Fruit fly (Drosophila melanogaster) whole organism, embryonic: Measurements from ENCODE around the gene Rh4.
A peak's percentile ranks its signal among the peaks of the same experiment; 100 is the strongest.

ENCODE experiments used
- Aef1 ChIP-seq: fragments of 200-800 bp; sonication (Bioruptor generic); IDR thresholded peaks from 3 replicates; pipeline ENCODE4 v1.3.6; 2022; ENCODE audit warnings: missing biosample characterization, missing genetic modification characterization
- CG10267 ChIP-seq: fragments of 200-800 bp; sonication (Bioruptor generic); optimal IDR thresholded peaks from 2 replicates; lab custom pipeline; 2018; ENCODE audit warnings: missing biosample characterization, mild to moderate bottlenecking, missing genetic modification characterization, moderate library complexity
- CG11456 ChIP-seq: fragments of 200-800 bp; sonication (Bioruptor generic); IDR thresholded peaks from 3 replicates; pipeline ENCODE4 v1.3.6; 2022; ENCODE audit warnings: missing biosample characterization, missing genetic modification characterization
- CG11504 ChIP-seq: fragments of 200-800 bp; sonication (Bioruptor generic); optimal IDR thresholded peaks from 3 replicates; lab custom pipeline; 2019; ENCODE audit warnings: missing biosample characterization, mild to moderate bottlenecking, missing genetic modification characterization, moderate library complexity
- CG11695 ChIP-seq: fragments of 200-800 bp; sonication (Bioruptor generic); IDR thresholded peaks from 3 replicates; pipeline ENCODE4 v1.3.6; 2022; ENCODE audit warnings: missing biosample characterization, missing genetic modification characterization
- CG12391 ChIP-seq: fragments of 200-800 bp; sonication (Bioruptor generic); optimal IDR thresholded peaks from 3 replicates; lab custom pipeline; 2018; ENCODE audit warnings: missing biosample characterization, mild to moderate bottlenecking, missing genetic modification characterization, moderate library complexity
- CG13624 ChIP-seq: fragments of 200-800 bp; sonication (Bioruptor generic); optimal IDR thresholded peaks from 2 replicates; lab custom pipeline; 2016; ENCODE audit warnings: missing biosample characterization, missing genetic modification characterization
- CG2120 ChIP-seq: fragments of 200-800 bp; sonication (Bioruptor generic); optimal IDR thresholded peaks from 3 replicates; lab custom pipeline; 2016; ENCODE audit warnings: missing biosample characterization, missing genetic modification characterization
- CG31365 ChIP-seq: fragments of 200-800 bp; sonication (Bioruptor generic); optimal IDR thresholded peaks from 2 replicates; lab custom pipeline; 2018; ENCODE audit warnings: missing biosample characterization, mild to moderate bottlenecking, missing genetic modification characterization
- CG5245 ChIP-seq: fragments of 200-800 bp; sonication (Bioruptor generic); optimal IDR thresholded peaks from 3 replicates; lab custom pipeline; 2016; ENCODE audit warnings: missing biosample characterization, missing genetic modification characterization
- CG7357 ChIP-seq: fragments of 200-800 bp; sonication (Bioruptor generic); IDR thresholded peaks from 3 replicates; pipeline ENCODE4 v1.3.6; 2022; ENCODE audit warnings: missing biosample characterization, missing genetic modification characterization
- CG9817 ChIP-seq: fragments of 200-800 bp; sonication (Bioruptor generic); optimal IDR thresholded peaks from 2 replicates; lab custom pipeline; 2018; ENCODE audit warnings: missing biosample characterization, mild to moderate bottlenecking, missing genetic modification characterization, moderate library complexity
- CHES-1-like ChIP-seq: fragments of 200-800 bp; sonication (Bioruptor generic); optimal IDR thresholded peaks from 2 replicates; lab custom pipeline; 2016; ENCODE audit warnings: missing biosample characterization, missing genetic modification characterization
- D ChIP-seq, 2 experiments: fragments of 200-800 bp in 1 of 2; fragments of >200 bp in 1 of 2; sonication (Bioruptor generic) in 1 of 2; optimal IDR thresholded peaks; 2 replicates in 1 of 2; 3 replicates in 1 of 2; lab custom pipeline; 2017; ENCODE audit warnings: mild to moderate bottlenecking in 1 of 2, missing biosample characterization in 1 of 2, missing genetic modification characterization in 1 of 2, missing genetic modification reagents in 1 of 2
- Eip74EF ChIP-seq, 2 experiments: fragments of 200-800 bp in 1 of 2; fragments of >200 bp in 1 of 2; sonication (Bioruptor generic) in 1 of 2; optimal IDR thresholded peaks; 2 replicates each; lab custom pipeline; 2017 to 2019; ENCODE audit warnings: missing biosample characterization in 2 of 2, missing genetic modification characterization in 2 of 2, mild to moderate bottlenecking in 1 of 2, moderate library complexity in 1 of 2
- Fer1 ChIP-seq: fragments of 200-800 bp; sonication (Bioruptor generic); optimal IDR thresholded peaks from 2 replicates; lab custom pipeline; 2017; ENCODE audit warnings: missing biosample characterization, mild to moderate bottlenecking, missing genetic modification characterization
- Fer3 ChIP-seq: fragments of 200-800 bp; sonication (Bioruptor generic); optimal IDR thresholded peaks from 2 replicates; lab custom pipeline; 2018; ENCODE audit warnings: missing biosample characterization, mild to moderate bottlenecking, missing genetic modification characterization, moderate library complexity
- Hmx ChIP-seq: fragments of 200-800 bp; sonication (Bioruptor generic); optimal IDR thresholded peaks from 2 replicates; lab custom pipeline; 2016; ENCODE audit warnings: missing biosample characterization, missing genetic modification characterization
- Hr39 ChIP-seq: fragments of >200 bp; optimal IDR thresholded peaks from 2 replicates; lab custom pipeline; 2017
- Hsf ChIP-seq: fragments of 200-800 bp; sonication (Bioruptor generic); optimal IDR thresholded peaks from 3 replicates; lab custom pipeline; 2016; ENCODE audit warnings: missing biosample characterization, missing genetic modification characterization
- Max ChIP-seq: fragments of 200-800 bp; sonication (Bioruptor generic); optimal IDR thresholded peaks from 2 replicates; lab custom pipeline; 2016; ENCODE audit warnings: missing biosample characterization, mild to moderate bottlenecking, missing genetic modification characterization
- Med ChIP-seq: fragments of 200-800 bp; sonication (Bioruptor generic); peaks from one replicate; lab custom pipeline; 2016; ENCODE audit warnings: missing biosample characterization, missing genetic modification characterization, mild to moderate bottlenecking, inconsistent platforms, moderate library complexity
- Poxn ChIP-seq: fragments of 200-800 bp; sonication (Bioruptor generic); IDR thresholded peaks from 2 replicates; pipeline ENCODE4 v1.3.6; 2022; ENCODE audit warnings: missing biosample characterization, missing genetic modification characterization
- Sin3A ChIP-seq: fragments of >200 bp; optimal IDR thresholded peaks from 2 replicates; lab custom pipeline; 2018
- bigmax ChIP-seq: fragments of 200-800 bp; sonication (Bioruptor generic); optimal IDR thresholded peaks from 2 replicates; lab custom pipeline; 2018; ENCODE audit warnings: missing biosample characterization, mild to moderate bottlenecking, missing genetic modification characterization
- bowl ChIP-seq: fragments of 200-800 bp; sonication (Bioruptor generic); IDR thresholded peaks from 2 replicates; pipeline ENCODE4 v1.3.6; 2022; ENCODE audit warnings: missing biosample characterization, missing genetic modification characterization
- caup ChIP-seq: fragments of 200-800 bp; sonication (Bioruptor generic); optimal IDR thresholded peaks from 3 replicates; lab custom pipeline; 2017; ENCODE audit warnings: missing biosample characterization, mild to moderate bottlenecking, missing genetic modification characterization, moderate library complexity; ENCODE audit not compliant: severe bottlenecking
- cg ChIP-seq: fragments of 200-800 bp; sonication (Bioruptor generic); optimal IDR thresholded peaks from 3 replicates; lab custom pipeline; 2019; ENCODE audit warnings: missing biosample characterization, mild to moderate bottlenecking, missing genetic modification characterization, moderate library complexity
- dpn ChIP-seq, 2 experiments: fragments of 200-800 bp; sonication (Bioruptor generic); optimal IDR thresholded peaks; 3 replicates each; lab custom pipeline; 2016; ENCODE audit warnings: missing biosample characterization in 2 of 2, missing genetic modification characterization in 2 of 2
- fru ChIP-seq: fragments of >200 bp; optimal IDR thresholded peaks from 2 replicates; lab custom pipeline; 2017
- gcm ChIP-seq: fragments of 200-800 bp; sonication (Bioruptor generic); optimal IDR thresholded peaks from 2 replicates; lab custom pipeline; 2019; ENCODE audit warnings: missing biosample characterization, mild to moderate bottlenecking, missing genetic modification characterization, moderate library complexity
- grn ChIP-seq: fragments of 200-800 bp; sonication (Bioruptor generic); optimal IDR thresholded peaks from 3 replicates; lab custom pipeline; 2017; ENCODE audit warnings: missing biosample characterization, missing genetic modification characterization
- gsb-n ChIP-seq: fragments of 200-800 bp; sonication (Bioruptor generic); optimal IDR thresholded peaks from 3 replicates; lab custom pipeline; 2018; ENCODE audit warnings: missing biosample characterization, mild to moderate bottlenecking, missing genetic modification characterization
- gt ChIP-seq: fragments of 200-800 bp; sonication (Bioruptor generic); IDR thresholded peaks from 2 replicates; pipeline ENCODE4 v1.3.6; 2022; ENCODE audit warnings: missing biosample characterization, missing genetic modification characterization
- hkb ChIP-seq, 2 experiments: fragments of 200-800 bp in 1 of 2; fragments of >200 bp in 1 of 2; sonication (Bioruptor generic) in 1 of 2; IDR thresholded peaks in 1 of 2; optimal IDR thresholded peaks in 1 of 2; 2 replicates each; pipeline versions ENCODE4 v1.3.6 to Lab custom; 2017 to 2022; ENCODE audit warnings: missing biosample characterization in 1 of 2, missing genetic modification characterization in 1 of 2
- jing ChIP-seq: fragments of 200-800 bp; sonication (Bioruptor generic); optimal IDR thresholded peaks from 2 replicates; lab custom pipeline; 2018; ENCODE audit warnings: missing biosample characterization, mild to moderate bottlenecking, missing genetic modification characterization
- jumu ChIP-seq: fragments of 200-800 bp; sonication (Bioruptor generic); optimal IDR thresholded peaks from 3 replicates; lab custom pipeline; 2016; ENCODE audit warnings: missing biosample characterization, missing genetic modification characterization
- mirr ChIP-seq: fragments of 200-800 bp; sonication (Bioruptor generic); optimal IDR thresholded peaks from 3 replicates; lab custom pipeline; 2018; ENCODE audit warnings: missing biosample characterization, mild to moderate bottlenecking, missing genetic modification characterization
- pho ChIP-seq: fragments of 200-800 bp; sonication (Bioruptor generic); optimal IDR thresholded peaks from 2 replicates; lab custom pipeline; 2016; ENCODE audit warnings: missing biosample characterization, missing genetic modification characterization
- phol ChIP-seq: fragments of 200-800 bp; sonication (Bioruptor generic); optimal IDR thresholded peaks from 3 replicates; lab custom pipeline; 2018; ENCODE audit warnings: missing biosample characterization, mild to moderate bottlenecking, missing genetic modification characterization, moderate library complexity
- prd ChIP-seq, 3 experiments: fragments of >200 bp in 2 of 3; fragments of 200-800 bp in 1 of 3; sonication (Bioruptor generic) in 1 of 3; optimal IDR thresholded peaks in 2 of 3; IDR thresholded peaks in 1 of 3; 2 replicates in 2 of 3; 3 replicates in 1 of 3; pipeline versions ENCODE4 v1.3.6 to Lab custom; 2017 to 2022; ENCODE audit warnings: missing biosample characterization in 1 of 3, missing genetic modification characterization in 1 of 3
- scrt ChIP-seq: fragments of 200-800 bp; sonication (Bioruptor generic); optimal IDR thresholded peaks from 2 replicates; lab custom pipeline; 2018; ENCODE audit warnings: missing biosample characterization, mild to moderate bottlenecking, missing genetic modification characterization, moderate library complexity
- slp2 ChIP-seq: fragments of 200-800 bp; sonication (Bioruptor generic); optimal IDR thresholded peaks from 2 replicates; lab custom pipeline; 2016; ENCODE audit warnings: missing biosample characterization, missing genetic modification characterization
- tgo ChIP-seq: fragments of 200-800 bp; sonication (Bioruptor generic); IDR thresholded peaks from 3 replicates; pipeline ENCODE4 v1.3.6; 2022; ENCODE audit warnings: missing biosample characterization, missing genetic modification characterization
- tll ChIP-seq, 2 experiments: fragments of 200-800 bp in 1 of 2; fragments of >200 bp in 1 of 2; sonication (Bioruptor generic) in 1 of 2; optimal IDR thresholded peaks; 2 replicates each; lab custom pipeline; 2017 to 2019; ENCODE audit warnings: missing biosample characterization in 2 of 2, missing genetic modification characterization in 2 of 2, mild to moderate bottlenecking in 1 of 2, moderate library complexity in 1 of 2
- tup ChIP-seq: fragments of 200-800 bp; sonication (Bioruptor generic); optimal IDR thresholded peaks from 2 replicates; lab custom pipeline; 2016; ENCODE audit warnings: missing biosample characterization, mild to moderate bottlenecking, missing genetic modification characterization, moderate library complexity

Rh4 gene

dm6 chr3L:16805806-16806719 lies 56.3 kb downstream of the Rh4 start (continued):
- TF ChIP-seq prd (optimal IDR thresholded peaks at IDR 0.05; lab: Kevin White, UChicago) = no peak
- TF ChIP-seq prd (GFP tag; IDR thresholded peaks at IDR 0.05; lab: Robert Waterston, UW) = peak; percentile 7; the same call in 1 of the 3 replicates
- TF ChIP-seq gcm (GFP tag; lab: Kevin White, UChicago) = peak; percentile 13
- TF ChIP-seq Fer1 (GFP tag; lab: Kevin White, UChicago) = peak; percentile 75
- peak; percentile 46 for TF ChIP-seq Fer3 (tag; lab: Kevin White, UChicago)
- peak; percentile 39 for TF ChIP-seq gsb-n
- TF ChIP-seq Med (GFP tag; lab: Kevin White, UChicago) = peak; percentile 72
- no peak for TF ChIP-seq hkb (optimal IDR thresholded peaks at IDR 0.05; lab: Kevin White, UChicago)
- peak; percentile 31; the same call in 1 of the 2 replicates for TF ChIP-seq hkb (GFP tag; IDR thresholded peaks at IDR 0.05; lab: Robert Waterston, UW)
- peak; percentile 58 for TF ChIP-seq CG11504
- no peak for TF ChIP-seq CG31365 (tag; lab: Kevin White, UChicago)
- no peak for TF ChIP-seq mirr (GFP tag; lab: Kevin White, UChicago)
- no peak for TF ChIP-seq gt
- no peak for TF ChIP-seq Eip74EF (GFP tag; optimal IDR thresholded peaks at IDR 0.05; lab: Kevin White, UChicago)
- peak; percentile 13 for TF ChIP-seq CG10267 (tag; lab: Kevin White, UChicago)
- no peak for TF ChIP-seq CG5245 (GFP tag; lab: Kevin White, UChicago)
- TF ChIP-seq Aef1 (GFP tag; lab: Robert Waterston, UW) = peak; percentile 25; the same call in 1 of the 3 replicates
- TF ChIP-seq slp2 = peak; percentile 29
- 0 out of 3 replicates have a peak, but pooled peaks have one; percentile 6 for TF ChIP-seq CG11456 (GFP tag; lab: Robert Waterston, UW)
- TF ChIP-seq Hmx (GFP tag; lab: Kevin White, UChicago) = peak; percentile 22
- TF ChIP-seq tup (GFP tag; lab: Kevin White, UChicago) = no peak
- peak; percentile 61 for TF ChIP-seq CG13624 (GFP tag; lab: Kevin White, UChicago)
- peak in 1 of 2 experiments; percentile 19 for TF ChIP-seq dpn (GFP tag; optimal IDR thresholded peaks at IDR 0.05; lab: Kevin White, UChicago)
- peak; percentile 44 for TF ChIP-seq CG9817 (tag; lab: Kevin White, UChicago)
- peak; percentile 55 for TF ChIP-seq tgo (GFP tag; lab: Robert Waterston, UW)
- no peak for TF ChIP-seq CHES-1-like (GFP tag; lab: Kevin White, UChicago)
- no peak for TF ChIP-seq D (optimal IDR thresholded peaks at IDR 0.05; lab: Kevin White, UChicago)
- peak; percentile 5 for TF ChIP-seq D (GFP tag; optimal IDR thresholded peaks at IDR 0.05; lab: Kevin White, UChicago)
- TF ChIP-seq CG7357 = 0 out of 3 replicates have a peak, but pooled peaks have one; percentile 24
- no peak for TF ChIP-seq Hr39
- TF ChIP-seq cg = peak; percentile 16
- no peak for TF ChIP-seq bowl (GFP tag; lab: Robert Waterston, UW)
- no peak for TF ChIP-seq Max (GFP tag; lab: Kevin White, UChicago)
- TF ChIP-seq CG11695 = 0 out of 3 replicates have a peak, but pooled peaks have one; percentile 14
- no peak for TF ChIP-seq Sin3A (lab: Kevin White, UChicago)
- TF ChIP-seq CG2120 = peak; percentile 83
- TF ChIP-seq tll (GFP tag; optimal IDR thresholded peaks at IDR 0.05; lab: Kevin White, UChicago) = no peak
- TF ChIP-seq bigmax (GFP tag; lab: Kevin White, UChicago) = peak; percentile 42
- TF ChIP-seq caup (GFP tag; lab: Kevin White, UChicago) = peak; percentile 32
- peak; percentile 23 for TF ChIP-seq pho
- TF ChIP-seq CG12391 (tag; lab: Kevin White, UChicago) = peak; percentile 52
- peak; percentile 25 for TF ChIP-seq jumu (GFP tag; lab: Kevin White, UChicago)
- TF ChIP-seq scrt (GFP tag; lab: Kevin White, UChicago) = peak; percentile 52
- 0 out of 2 replicates have a peak, but pooled peaks have one; percentile 40 for TF ChIP-seq Poxn (GFP tag; lab: Robert Waterston, UW)
- TF ChIP-seq phol = peak; percentile 43
- peak; percentile 58 for TF ChIP-seq Hsf (GFP tag; lab: Kevin White, UChicago)
- no peak for TF ChIP-seq fru
- TF ChIP-seq grn (GFP tag; lab: Kevin White, UChicago) = no peak
- no peak for TF ChIP-seq jing
